Fruit fly (Drosophila melanogaster): ENCODE measurements around the gene CG6980.

The CG6980 gene

dm6 chr3R:24845148-24845547 is 37.7 kb downstream of the CG6980 start:
- TF ChIP-seq CG8359 (GFP tag; optimal IDR thresholded peaks at IDR 0.05; ENCODE audit: borderline replicate concordance) (no peak), CG11560 (tag; IDR thresholded peaks at IDR 0.05) (no peak), run (tag; optimal IDR thresholded peaks at IDR 0.05) (no peak), D19A (tag; optimal IDR thresholded peaks at IDR 0.05) (peak; percentile 4), fd96Cb (tag; optimal IDR thresholded peaks at IDR 0.05) (no peak), dmrt11E (tag; optimal IDR thresholded peaks at IDR 0.05) (peak; percentile 2), sens (GFP tag) (peak; percentile 52), gem (tag; optimal IDR thresholded peaks at IDR 0.05) (peak; percentile 30), D19B (GFP tag; optimal IDR thresholded peaks at IDR 0.05) (peak; percentile 37)

- TF ChIP-seq dmrt99B (tag; optimal IDR thresholded peaks at IDR 0.05) = no peak
- no peak for TF ChIP-seq CG11696 (GFP tag; IDR thresholded peaks at IDR 0.05)
- TF ChIP-seq MTF-1 (GFP tag; optimal IDR thresholded peaks at IDR 0.05; ENCODE audit: borderline replicate concordance) = no peak
- no peak for TF ChIP-seq Dref (GFP tag; IDR thresholded peaks at IDR 0.05)
- TF ChIP-seq Awh (GFP tag; IDR thresholded peaks at IDR 0.05) = peak; percentile 45; the same call in 1 of the 2 replicates
- TF ChIP-seq pho (GFP tag; optimal IDR thresholded peaks at IDR 0.05) = no peak
- TF ChIP-seq gsb (GFP tag; IDR thresholded peaks at IDR 0.05) = no peak
- no peak for TF ChIP-seq CG6854 (GFP tag; optimal IDR thresholded peaks at IDR 0.05)
- TF ChIP-seq ATbp (GFP tag; optimal IDR thresholded peaks at IDR 0.05) = no peak
- 0 out of 2 replicates have a peak, but pooled peaks have one; percentile 19 for TF ChIP-seq vvl (GFP tag; IDR thresholded peaks at IDR 0.05)
- no peak for TF ChIP-seq Blimp-1 (GFP tag; optimal IDR thresholded peaks at IDR 0.05)
- peak; percentile 53 for TF ChIP-seq CG15479 (GFP tag; optimal IDR thresholded peaks at IDR 0.05)
- TF ChIP-seq psq (GFP tag; optimal IDR thresholded peaks at IDR 0.05) = no peak
- TF ChIP-seq CG8281 (tag; optimal IDR thresholded peaks at IDR 0.05) = no peak
- peak; percentile 84 for TF ChIP-seq zen (tag; optimal IDR thresholded peaks at IDR 0.05)
- TF ChIP-seq CG17328 (GFP tag; IDR thresholded peaks at IDR 0.05) = no peak
- TF ChIP-seq sqz (GFP tag; optimal IDR thresholded peaks at IDR 0.05) = peak; percentile 80
- no peak for TF ChIP-seq CG9876 (GFP tag; optimal IDR thresholded peaks at IDR 0.05)
- 0 out of 2 replicates have a peak, but pooled peaks have one; percentile 30 for TF ChIP-seq CG32772 (GFP tag; IDR thresholded peaks at IDR 0.05)
- TF ChIP-seq gcm (GFP tag; optimal IDR thresholded peaks at IDR 0.05) = peak; percentile 76
- no peak for TF ChIP-seq CG12104 (GFP tag; optimal IDR thresholded peaks at IDR 0.05)
- peak; percentile 61 for TF ChIP-seq grn (GFP tag; optimal IDR thresholded peaks at IDR 0.05)
- no peak for TF ChIP-seq jing (GFP tag; optimal IDR thresholded peaks at IDR 0.05)
- TF ChIP-seq sens (GFP tag) = peak; percentile 48
- TF ChIP-seq CG17186 (GFP tag; optimal IDR thresholded peaks at IDR 0.05) = no peak
- peak; percentile 64; the same call in 1 of the 3 replicates for TF ChIP-seq z (GFP tag; IDR thresholded peaks at IDR 0.05)
- TF ChIP-seq CG31224 (GFP tag; IDR thresholded peaks at IDR 0.05) = no peak
- no peak for TF ChIP-seq CG6272 (GFP tag; IDR thresholded peaks at IDR 0.05)
- TF ChIP-seq bcd (GFP tag; optimal IDR thresholded peaks at IDR 0.05) = no peak
- TF ChIP-seq wek (GFP tag; optimal IDR thresholded peaks at IDR 0.05) = no peak
- no peak for TF ChIP-seq chif (GFP tag; optimal IDR thresholded peaks at IDR 0.05)
Observed at dm6 chr3R:24845952-24846848, 38.8 kb downstream of the CG6980 start.

Measured in whole organism, embryonic.